Fruit fly (Drosophila melanogaster): Measurements from ENCODE around the gene Dnaaf5.

Dnaaf5 gene

dm6 chr3R:14382312-14383046 is 20.9 kb upstream of the Dnaaf5 start (continued):
- TF ChIP-seq crp (GFP tag; optimal IDR thresholded peaks at IDR 0.05) (peak in 1 of 2 experiments; percentile 22), Xrp1 (GFP tag; IDR thresholded peaks at IDR 0.05) (peak; percentile 82), CG2202 (tag; optimal IDR thresholded peaks at IDR 0.05) (peak; percentile 14), nerfin-1 (tag; optimal IDR thresholded peaks at IDR 0.05) (peak; percentile 79), Dip3 (GFP tag; optimal IDR thresholded peaks at IDR 0.05) (peak; percentile 31), Rx (GFP tag; IDR thresholded peaks at IDR 0.05) (no peak), CG10209 (GFP tag; optimal IDR thresholded peaks at IDR 0.05) (peak; percentile 83), CG12071 (GFP tag; optimal IDR thresholded peaks at IDR 0.05) (peak; percentile 63), al (GFP tag; IDR thresholded peaks at IDR 0.05) (no peak), CG9817 (tag; optimal IDR thresholded peaks at IDR 0.05) (peak; percentile 65), pnt (GFP tag; optimal IDR thresholded peaks at IDR 0.05) (peak; percentile 41), odd (GFP tag; optimal IDR thresholded peaks at IDR 0.05) (peak; percentile 67), CG4424 (GFP tag; optimal IDR thresholded peaks at IDR 0.05) (peak; percentile 81), CG13287 (GFP tag; IDR thresholded peaks at IDR 0.05; ENCODE audit: partially characterized antibody) (no peak; the same call in 1 of the 2 replicates), Oaz (GFP tag; IDR thresholded peaks at IDR 0.05) (peak; percentile 50), vnd (GFP tag; IDR thresholded peaks at IDR 0.05; ENCODE audit: partially characterized antibody) (no peak), emc (GFP tag; optimal IDR thresholded peaks at IDR 0.05) (no peak), pan (optimal IDR thresholded peaks at IDR 0.05) (no peak), pan (GFP tag; optimal IDR thresholded peaks at IDR 0.05 in 1 of 2, IDR thresholded peaks at IDR 0.05 in 1 of 2) (peak in 1 of 2 experiments; percentile 77), CG13424 (tag; optimal IDR thresholded peaks at IDR 0.05) (peak; percentile 86), CG18764 (GFP tag; optimal IDR thresholded peaks at IDR 0.05) (peak; percentile 59), CG34376 (GFP tag; optimal IDR thresholded peaks at IDR 0.05) (peak; percentile 9), CG9727 (GFP tag; optimal IDR thresholded peaks at IDR 0.05) (peak; percentile 88), CG10654 (GFP tag; optimal IDR thresholded peaks at IDR 0.05) (peak; percentile 63), cad (GFP tag; optimal IDR thresholded peaks at IDR 0.05) (no peak), dmrt11E (tag; optimal IDR thresholded peaks at IDR 0.05) (peak; percentile 73), CG5953 (GFP tag; IDR thresholded peaks at IDR 0.05) (no peak), CG10366 (GFP tag; IDR thresholded peaks at IDR 0.05) (peak; percentile 63), kay (GFP tag; optimal IDR thresholded peaks at IDR 0.05) (peak; percentile 37), NFAT (GFP tag; IDR thresholded peaks at IDR 0.05) (0 out of 2 replicates have a peak, but pooled peaks have one; percentile 9), Elba2 (GFP tag; optimal IDR thresholded peaks at IDR 0.05) (no peak), CG11247 (GFP tag; IDR thresholded peaks at IDR 0.05) (peak; percentile 20; the same call in 1 of the 2 replicates), CG15073 (GFP tag; optimal IDR thresholded peaks at IDR 0.05) (no peak), CG15479 (GFP tag; optimal IDR thresholded peaks at IDR 0.05) (peak; percentile 38), grn (GFP tag; optimal IDR thresholded peaks at IDR 0.05) (peak; percentile 7), CG7357 (GFP tag; IDR thresholded peaks at IDR 0.05) (peak; percentile 46; the same call in 1 of the 3 replicates), CG14050 (GFP tag; IDR thresholded peaks at IDR 0.05) (peak; percentile 21; the same call in 1 of the 3 replicates), PHDP (tag; optimal IDR thresholded peaks at IDR 0.05) (peak; percentile 89), CG12299 (tag; optimal IDR thresholded peaks at IDR 0.05) (peak; percentile 67), CG3995 (GFP tag; optimal IDR thresholded peaks at IDR 0.05) (peak; percentile 10), CG12155 (GFP tag; optimal IDR thresholded peaks at IDR 0.05) (peak; percentile 71), cg (GFP tag; optimal IDR thresholded peaks at IDR 0.05) (peak; percentile 1), dpn (GFP tag; optimal IDR thresholded peaks at IDR 0.05) (peak; percentile 11 to 76), CG10979 (tag; optimal IDR thresholded peaks at IDR 0.05) (peak; percentile 87), Ravus (GFP tag; IDR thresholded peaks at IDR 0.05) (no peak), CG10274 (GFP tag; optimal IDR thresholded peaks at IDR 0.05) (no peak), zen2 (GFP tag; IDR thresholded peaks at IDR 0.05; ENCODE audit: partially characterized antibody) (peak; percentile 37; the same call in 1 of the 3 replicates), CG33213 (GFP tag; optimal IDR thresholded peaks at IDR 0.05) (no peak), ara (GFP tag; IDR thresholded peaks at IDR 0.05) (peak; percentile 67; the same call in 1 of the 2 replicates)
